Fruit fly (Drosophila melanogaster) whole organism, embryonic: Measurements from ENCODE around the gene lilli.
A peak's percentile ranks its signal among the peaks of the same experiment; 100 is the strongest.

ENCODE experiments used
- Aef1 ChIP-seq: fragments of 200-800 bp; sonication (Bioruptor generic); IDR thresholded peaks from 3 replicates; pipeline ENCODE4 v1.3.6; 2022; ENCODE audit warnings: missing biosample characterization, missing genetic modification characterization
- Awh ChIP-seq: fragments of 200-800 bp; sonication (Bioruptor generic); IDR thresholded peaks from 2 replicates; pipeline ENCODE4, ENCODE4 v1.3.6; 2022; ENCODE audit warnings: missing biosample characterization, missing genetic modification characterization
- Bgb ChIP-seq: fragments of 200-800 bp; sonication (Bioruptor generic); IDR thresholded peaks from 2 replicates; pipeline ENCODE4 v1.3.6; 2022; ENCODE audit warnings: missing biosample characterization, missing genetic modification characterization; ENCODE audit not compliant: partially characterized antibody
- CG10979 ChIP-seq: fragments of 200-800 bp; sonication (Bioruptor generic); optimal IDR thresholded peaks from 2 replicates; lab custom pipeline; 2018; ENCODE audit warnings: missing biosample characterization, mild to moderate bottlenecking, missing genetic modification characterization, moderate library complexity
- CG12104 ChIP-seq: fragments of 200-800 bp; sonication (Bioruptor generic); optimal IDR thresholded peaks from 3 replicates; lab custom pipeline; 2016; ENCODE audit warnings: missing biosample characterization, missing genetic modification characterization
- CG12659 ChIP-seq: fragments of 200-800 bp; sonication (Bioruptor generic); optimal IDR thresholded peaks from 3 replicates; lab custom pipeline; 2017; ENCODE audit warnings: mild to moderate bottlenecking, missing biosample characterization, missing genetic modification reagents, missing genetic modification characterization
- CG12769 ChIP-seq: fragments of 200-800 bp; sonication (Bioruptor generic); optimal IDR thresholded peaks from 2 replicates; lab custom pipeline; 2019; ENCODE audit warnings: missing biosample characterization, mild to moderate bottlenecking, missing genetic modification characterization, moderate library complexity
- CG13296 ChIP-seq: fragments of 200-800 bp; sonication (Bioruptor generic); optimal IDR thresholded peaks from 3 replicates; lab custom pipeline; 2018; ENCODE audit warnings: missing biosample characterization, mild to moderate bottlenecking, missing genetic modification characterization
- CG14014 ChIP-seq: fragments of 200-800 bp; sonication (Bioruptor generic); IDR thresholded peaks from 2 replicates; pipeline ENCODE4 v1.3.6; 2022; ENCODE audit warnings: missing biosample characterization, missing genetic modification characterization
- CG14441 ChIP-seq: fragments of 200-800 bp; sonication (Bioruptor generic); IDR thresholded peaks from 2 replicates; pipeline ENCODE4 v1.3.6; 2022; ENCODE audit warnings: missing biosample characterization, missing genetic modification characterization
- CG15011 ChIP-seq: fragments of 200-800 bp; sonication (Bioruptor generic); optimal IDR thresholded peaks from 3 replicates; lab custom pipeline; 2018; ENCODE audit warnings: missing biosample characterization, mild to moderate bottlenecking, missing genetic modification characterization
- CG1529 ChIP-seq: fragments of 200-800 bp; sonication (Bioruptor generic); optimal IDR thresholded peaks from 3 replicates; lab custom pipeline; 2018; ENCODE audit warnings: missing biosample characterization, missing genetic modification characterization
- CG15514 ChIP-seq: fragments of 200-800 bp; sonication (Bioruptor generic); optimal IDR thresholded peaks from 3 replicates; lab custom pipeline; 2017; ENCODE audit warnings: missing biosample characterization, missing genetic modification characterization, mild to moderate bottlenecking, moderate library complexity, missing genetic modification reagents
- CG16863 ChIP-seq: fragments of 200-800 bp; sonication (Bioruptor generic); optimal IDR thresholded peaks from 3 replicates; lab custom pipeline; 2016; ENCODE audit warnings: missing biosample characterization, missing genetic modification characterization
- CG17385 ChIP-seq: fragments of 200-800 bp; sonication (Bioruptor generic); optimal IDR thresholded peaks from 3 replicates; lab custom pipeline; 2018; ENCODE audit warnings: missing biosample characterization, mild to moderate bottlenecking, missing genetic modification characterization
- CG17568 ChIP-seq: fragments of 200-800 bp; sonication (Bioruptor generic); optimal IDR thresholded peaks from 2 replicates; lab custom pipeline; 2018; ENCODE audit warnings: missing biosample characterization, mild to moderate bottlenecking, missing genetic modification characterization, moderate library complexity
- CG2712 ChIP-seq: fragments of 200-800 bp; optimal IDR thresholded peaks from 3 replicates; lab custom pipeline; 2019; ENCODE audit warnings: missing biosample characterization, mild to moderate bottlenecking, missing genetic modification characterization, moderate library complexity
- CG2889 ChIP-seq: fragments of 200-800 bp; sonication (Bioruptor generic); IDR thresholded peaks from 3 replicates; pipeline ENCODE4 v1.3.6; 2022; ENCODE audit warnings: missing biosample characterization, missing genetic modification characterization
- CG4360 ChIP-seq: fragments of 200-800 bp; sonication (Bioruptor generic); IDR thresholded peaks from 2 replicates; pipeline ENCODE4 v1.3.6; 2022; ENCODE audit warnings: missing biosample characterization, missing genetic modification characterization
- CG4617 ChIP-seq: fragments of 200-800 bp; sonication (Bioruptor generic); optimal IDR thresholded peaks from 3 replicates; lab custom pipeline; 2016; ENCODE audit warnings: missing biosample characterization, missing genetic modification characterization, borderline replicate concordance
- CG6254 ChIP-seq: fragments of 200-800 bp; sonication (Bioruptor generic); optimal IDR thresholded peaks from 3 replicates; lab custom pipeline; 2017; ENCODE audit warnings: mild to moderate bottlenecking, missing biosample characterization, missing genetic modification reagents, missing genetic modification characterization
- CG6689 ChIP-seq: fragments of 200-800 bp; sonication (Bioruptor generic); IDR thresholded peaks from 2 replicates; pipeline ENCODE4 v1.3.6; 2022; ENCODE audit warnings: missing biosample characterization, missing genetic modification characterization
- CG6765 ChIP-seq: fragments of 200-800 bp; sonication (Bioruptor generic); optimal IDR thresholded peaks from 3 replicates; lab custom pipeline; 2017; ENCODE audit warnings: missing biosample characterization, mild to moderate bottlenecking, missing genetic modification characterization
- CG7745 ChIP-seq: fragments of 200-800 bp; sonication (Bioruptor generic); optimal IDR thresholded peaks from 2 replicates; lab custom pipeline; 2018; ENCODE audit warnings: missing biosample characterization, mild to moderate bottlenecking, missing genetic modification characterization, moderate library complexity
- CG8924 ChIP-seq: fragments of 200-800 bp; optimal IDR thresholded peaks from 3 replicates; lab custom pipeline; 2019; ENCODE audit warnings: missing biosample characterization, mild to moderate bottlenecking, missing genetic modification characterization, moderate library complexity
- CG9609 ChIP-seq: fragments of 200-800 bp; sonication (Bioruptor generic); optimal IDR thresholded peaks from 3 replicates; lab custom pipeline; 2016; ENCODE audit warnings: missing biosample characterization, missing genetic modification characterization
- D19B ChIP-seq: fragments of 200-800 bp; sonication (Bioruptor generic); optimal IDR thresholded peaks from 2 replicates; lab custom pipeline; 2017; ENCODE audit warnings: missing biosample characterization, mild to moderate bottlenecking, missing genetic modification characterization
- Dip2 ChIP-seq: fragments of 200-800 bp; sonication (Bioruptor generic); IDR thresholded peaks from 2 replicates; pipeline ENCODE4 v1.3.6; 2022; ENCODE audit warnings: missing biosample characterization, missing genetic modification characterization
- Hr51 ChIP-seq, 2 experiments: fragments of 200-800 bp; sonication (Bioruptor generic); optimal IDR thresholded peaks; 2 replicates in 1 of 2; 3 replicates in 1 of 2; lab custom pipeline; 2016 to 2018; ENCODE audit warnings: missing biosample characterization in 2 of 2, missing genetic modification characterization in 2 of 2, mild to moderate bottlenecking in 1 of 2, moderate library complexity in 1 of 2
- Hr78 ChIP-seq, 2 experiments: fragments of 200-800 bp in 1 of 2; fragments of >200 bp in 1 of 2; sonication (Bioruptor generic) in 1 of 2; optimal IDR thresholded peaks; 2 replicates each; lab custom pipeline; 2017 to 2019; ENCODE audit warnings: missing biosample characterization in 2 of 2, missing genetic modification characterization in 2 of 2, mild to moderate bottlenecking in 1 of 2, moderate library complexity in 1 of 2
- Med ChIP-seq: fragments of 200-800 bp; sonication (Bioruptor generic); peaks from one replicate; lab custom pipeline; 2016; ENCODE audit warnings: missing biosample characterization, missing genetic modification characterization, mild to moderate bottlenecking, inconsistent platforms, moderate library complexity
- Myb ChIP-seq: fragments of 200-800 bp; sonication (Bioruptor generic); optimal IDR thresholded peaks from 2 replicates; lab custom pipeline; 2016; ENCODE audit warnings: missing biosample characterization, missing genetic modification characterization
- Scr ChIP-seq: fragments of 200-800 bp; sonication (Bioruptor generic); IDR thresholded peaks from 2 replicates; pipeline ENCODE4 v1.3.6; 2022; ENCODE audit warnings: missing biosample characterization, missing genetic modification characterization; ENCODE audit not compliant: partially characterized antibody
- Ssrp ChIP-seq: fragments of 200-800 bp; sonication (Bioruptor generic); optimal IDR thresholded peaks from 2 replicates; lab custom pipeline; 2018; ENCODE audit warnings: missing biosample characterization, mild to moderate bottlenecking, missing genetic modification characterization, moderate library complexity
- Xbp1 ChIP-seq: fragments of 200-800 bp; sonication (Bioruptor generic); optimal IDR thresholded peaks from 3 replicates; lab custom pipeline; 2016; ENCODE audit warnings: missing biosample characterization, mild to moderate bottlenecking, missing genetic modification characterization
- Xrp1 ChIP-seq: fragments of 200-800 bp; sonication (Bioruptor generic); IDR thresholded peaks from 2 replicates; pipeline ENCODE4 v1.3.6; 2022; ENCODE audit warnings: missing biosample characterization, missing genetic modification characterization
- al ChIP-seq: fragments of 200-800 bp; sonication (Bioruptor generic); IDR thresholded peaks from 2 replicates; pipeline ENCODE4 v1.3.6; 2022; ENCODE audit warnings: missing biosample characterization, missing genetic modification characterization
- crol ChIP-seq: fragments of 200-800 bp; sonication (Bioruptor generic); IDR thresholded peaks from 2 replicates; pipeline ENCODE4 v1.3.6; 2022; ENCODE audit warnings: missing biosample characterization, missing genetic modification characterization
- dpn ChIP-seq, 2 experiments: fragments of 200-800 bp; sonication (Bioruptor generic); optimal IDR thresholded peaks; 3 replicates each; lab custom pipeline; 2016; ENCODE audit warnings: missing biosample characterization in 2 of 2, missing genetic modification characterization in 2 of 2
- en ChIP-seq: fragments of 200-800 bp; sonication (Bioruptor generic); optimal IDR thresholded peaks from 2 replicates; lab custom pipeline; 2016; ENCODE audit warnings: missing biosample characterization, missing genetic modification characterization
- esg ChIP-seq: fragments of 200-800 bp; sonication (Bioruptor generic); conservative IDR thresholded peaks from 2 replicates; pipeline ENCODE4 v1.3.6; 2022; ENCODE audit warnings: missing biosample characterization, missing genetic modification characterization
- grn ChIP-seq: fragments of 200-800 bp; sonication (Bioruptor generic); optimal IDR thresholded peaks from 3 replicates; lab custom pipeline; 2017; ENCODE audit warnings: missing biosample characterization, missing genetic modification characterization
- hth ChIP-seq: fragments of >200 bp; optimal IDR thresholded peaks from 2 replicates; lab custom pipeline; 2017; ENCODE audit warnings: inconsistent platforms
- jing ChIP-seq: fragments of 200-800 bp; sonication (Bioruptor generic); optimal IDR thresholded peaks from 2 replicates; lab custom pipeline; 2018; ENCODE audit warnings: missing biosample characterization, mild to moderate bottlenecking, missing genetic modification characterization
- onecut ChIP-seq: fragments of 200-800 bp; sonication (Bioruptor generic); IDR thresholded peaks from 2 replicates; pipeline ENCODE4 v1.3.6; 2022; ENCODE audit warnings: missing biosample characterization, missing genetic modification characterization
- peb ChIP-seq: fragments of 200-800 bp; sonication (Bioruptor generic); IDR thresholded peaks from 2 replicates; pipeline ENCODE4 v1.3.6; 2022; ENCODE audit warnings: missing biosample characterization, missing genetic modification characterization
- shn ChIP-seq: fragments of 200-800 bp; sonication (Bioruptor generic); optimal IDR thresholded peaks from 3 replicates; lab custom pipeline; 2016; ENCODE audit warnings: missing biosample characterization, missing genetic modification characterization
- sisA ChIP-seq: fragments of 200-800 bp; sonication (Bioruptor generic); IDR thresholded peaks from 2 replicates; pipeline ENCODE4 v1.3.6; 2022; ENCODE audit warnings: missing biosample characterization, missing genetic modification characterization
- vnd ChIP-seq: fragments of 200-800 bp; sonication (Bioruptor generic); IDR thresholded peaks from 3 replicates; pipeline ENCODE4 v1.3.6; 2022; ENCODE audit warnings: missing biosample characterization, missing genetic modification characterization; ENCODE audit not compliant: partially characterized antibody
- wdn ChIP-seq: fragments of 200-800 bp; sonication (Bioruptor generic); IDR thresholded peaks from 2 replicates; pipeline ENCODE4 v1.3.6; 2022; ENCODE audit warnings: missing biosample characterization, missing genetic modification characterization
- zf30C ChIP-seq: fragments of 200-800 bp; sonication (Bioruptor generic); optimal IDR thresholded peaks from 3 replicates; lab custom pipeline; 2018; ENCODE audit warnings: missing biosample characterization, mild to moderate bottlenecking, missing genetic modification characterization

lilli gene

dm6 chr2L:2905051-2905446 is 19.3 kb downstream of the lilli start (continued):
- TF ChIP-seq esg (GFP tag; lab: Robert Waterston, UW) (peak; percentile 24; the same call in 1 of the 2 replicates), CG2712 (peak; percentile 57), Myb (no peak), hth (lab: Kevin White, UChicago) (no peak), jing (GFP tag; lab: Kevin White, UChicago) (no peak), sisA (GFP tag; lab: Robert Waterston, UW) (no peak; the same call in none of the 2 replicates), CG2889 (GFP tag; lab: Robert Waterston, UW) (0 out of 3 replicates have a peak, but pooled peaks have one; percentile 17), dpn (GFP tag; optimal IDR thresholded peaks at IDR 0.05; lab: Kevin White, UChicago) (peak in 1 of 2 experiments; percentile 33), Hr78 (GFP tag; optimal IDR thresholded peaks at IDR 0.05; lab: Kevin White, UChicago) (no peak), CG10979 (peak; percentile 48), CG16863 (GFP tag; lab: Kevin White, UChicago) (no peak), Ssrp (peak; percentile 43), CG17568 (GFP tag; lab: Kevin White, UChicago) (no peak), CG6765 (GFP tag; lab: Kevin White, UChicago) (no peak), CG12659 (peak; percentile 40), grn (GFP tag; lab: Kevin White, UChicago) (no peak), shn (GFP tag; lab: Kevin White, UChicago) (no peak), Awh (GFP tag; lab: Robert Waterston, UW) (0 out of 2 replicates have a peak, but pooled peaks have one; percentile 36), CG14441 (GFP tag; lab: Robert Waterston, UW) (peak; percentile 34), CG1529 (GFP tag; lab: Kevin White, UChicago) (peak; percentile 30), onecut (GFP tag; lab: Robert Waterston, UW) (no peak), Scr (GFP tag; lab: Robert Waterston, UW) (no peak), Aef1 (peak; percentile 20; the same call in 1 of the 3 replicates), CG12769 (tag; lab: Kevin White, UChicago) (no peak), Bgb (GFP tag; lab: Robert Waterston, UW) (no peak), CG17385 (GFP tag; lab: Kevin White, UChicago) (peak; percentile 56), peb (no peak), CG6254 (GFP tag; lab: Kevin White, UChicago) (peak; percentile 5), Dip2 (GFP tag; lab: Robert Waterston, UW) (no peak), wdn (GFP tag; lab: Robert Waterston, UW) (no peak)
- TF ChIP-seq, all 482 proteins: peak for 128

dm6 chr2L:2906122-2906521 is 20.4 kb downstream of the lilli start:
- peak; percentile 42 for TF ChIP-seq CG6254 (GFP tag; lab: Kevin White, UChicago)
- TF ChIP-seq CG2712: peak; percentile 3
- no peak for TF ChIP-seq en (GFP tag; lab: Kevin White, UChicago)
- no peak for TF ChIP-seq CG8924
- TF ChIP-seq D19B (GFP tag; lab: Kevin White, UChicago): no peak
- no peak for TF ChIP-seq CG6689
- no peak for TF ChIP-seq vnd (GFP tag; lab: Robert Waterston, UW)
- TF ChIP-seq CG4360 (GFP tag; lab: Robert Waterston, UW): peak; percentile 18; the same call in 1 of the 2 replicates
- TF ChIP-seq Aef1: no peak
- TF ChIP-seq zf30C (GFP tag; lab: Kevin White, UChicago): no peak
- no peak for TF ChIP-seq CG7745
- no peak for TF ChIP-seq CG9609 (GFP tag; lab: Kevin White, UChicago)
- no peak for TF ChIP-seq CG4617 (GFP tag; lab: Kevin White, UChicago)
- TF ChIP-seq CG13296 (GFP tag; lab: Kevin White, UChicago): peak; percentile 9
- TF ChIP-seq CG14014 (GFP tag; lab: Robert Waterston, UW): no peak
- TF ChIP-seq Med: peak; percentile 48
- peak; percentile 50; the same call in 1 of the 2 replicates for TF ChIP-seq Xrp1 (GFP tag; lab: Robert Waterston, UW)
- TF ChIP-seq crol (GFP tag; lab: Robert Waterston, UW): no peak
- peak; percentile 22 for TF ChIP-seq CG15514
- no peak for TF ChIP-seq CG12104 (GFP tag; lab: Kevin White, UChicago)
- no peak for TF ChIP-seq Hr51 (GFP tag; optimal IDR thresholded peaks at IDR 0.05; lab: Kevin White, UChicago)
- TF ChIP-seq Xbp1 (GFP tag; lab: Kevin White, UChicago): no peak
- peak; percentile 34 for TF ChIP-seq CG15011
- TF ChIP-seq al (GFP tag; lab: Robert Waterston, UW): no peak
